Fruit fly (Drosophila melanogaster): ENCODE data around the gene Sgs4.
"Not testable (repeated sequence)": the region's sequence is repeated elsewhere in the genome, so short reads cannot be mapped to it uniquely, and the experiment has no call there.

DNA sequence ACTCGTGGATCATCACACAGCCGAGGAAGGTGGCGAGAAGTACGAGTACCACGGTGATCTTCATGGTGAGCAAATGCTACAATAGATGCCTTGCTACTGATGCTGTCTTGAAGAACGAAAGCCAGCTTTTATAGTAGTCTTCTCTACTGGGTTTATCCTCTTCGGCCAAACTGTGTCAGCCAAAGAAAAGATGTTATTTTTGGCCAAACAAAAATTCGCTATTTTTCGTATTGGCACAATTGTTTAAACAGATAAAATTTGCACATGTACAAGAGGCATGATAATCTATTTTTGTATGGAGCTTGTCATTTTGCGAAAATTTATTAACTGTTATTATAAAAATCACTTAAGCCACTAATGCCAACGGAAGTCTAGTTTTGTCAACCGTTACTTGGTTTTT lies 9.4 kb upstream of the Sgs4 start, which contains the start of gene ng2:
- not testable (repeated sequence) for TF ChIP-seq CG18764 (GFP tag; optimal IDR thresholded peaks at IDR 0.05); CG12236 (GFP tag; optimal IDR thresholded peaks at IDR 0.05); CG15696 (tag; optimal IDR thresholded peaks at IDR 0.05); eve (GFP tag; optimal IDR thresholded peaks at IDR 0.05); ara (GFP tag; IDR thresholded peaks at IDR 0.05); Dfd (GFP tag; optimal IDR thresholded peaks at IDR 0.05)

Measured in whole organism, embryonic.